Worm (Caenorhabditis elegans): ENCODE results near the gene T24H7.2.

ce11 chrII:6250782-6251461 is 3.8 kb downstream of the T24H7.2 start, which contains the start of gene phb-2:
- TF ChIP-seq snpc-4 (tag; optimal IDR thresholded peaks at IDR 0.05) (no peak), lin-13 (tag; optimal IDR thresholded peaks at IDR 0.05) (no peak), nhr-2 (tag; optimal IDR thresholded peaks at IDR 0.05) (peak; percentile 11), nhr-12 (tag; optimal IDR thresholded peaks at IDR 0.05) (no peak), nhr-237 (tag; optimal IDR thresholded peaks at IDR 0.05) (peak; percentile 81), unc-62 (GFP tag; optimal IDR thresholded peaks at IDR 0.05) (peak; percentile 32), mab-5 (tag; optimal IDR thresholded peaks at IDR 0.05) (no peak), ztf-11 (tag; optimal IDR thresholded peaks at IDR 0.05) (no peak)
